Fruit fly (Drosophila melanogaster): ENCODE data around the gene CG6592.
A peak's percentile ranks its signal among the peaks of the same experiment; 100 is the strongest.

CG6592 gene

dm6 chr3L:6094697-6095096 is 35.2 kb downstream of the CG6592 start, which contains the start of the genes CG10467 and loj (continued):
- TF ChIP-seq CG7839 (tag; optimal IDR thresholded peaks at IDR 0.05) (peak; percentile 96), Hr51 (GFP tag; optimal IDR thresholded peaks at IDR 0.05) (peak; percentile 91 to 95), MESR4 (GFP tag; optimal IDR thresholded peaks at IDR 0.05) (no peak), GATAe (GFP tag; conservative IDR thresholded peaks at IDR 0.05) (peak; percentile 92), B-H2 (GFP tag; optimal IDR thresholded peaks at IDR 0.05) (peak; percentile 94), p53 (GFP tag; optimal IDR thresholded peaks at IDR 0.05) (no peak), CG1233 (GFP tag; optimal IDR thresholded peaks at IDR 0.05) (peak; percentile 93), CG7372 (GFP tag; IDR thresholded peaks at IDR 0.05) (peak; percentile 97), CG2875 (GFP tag; optimal IDR thresholded peaks at IDR 0.05) (peak; percentile 72), Taf1 (GFP tag; IDR thresholded peaks at IDR 0.05) (peak; percentile 87), fru (optimal IDR thresholded peaks at IDR 0.05) (no peak), CG12391 (tag; optimal IDR thresholded peaks at IDR 0.05) (peak; percentile 97), NFAT (GFP tag; IDR thresholded peaks at IDR 0.05) (peak; percentile 97), E2f1 (GFP tag; IDR thresholded peaks at IDR 0.05) (peak; percentile 97), amos (GFP tag; IDR thresholded peaks at IDR 0.05; ENCODE audit: partially characterized antibody) (peak; percentile 70), CG31224 (GFP tag; IDR thresholded peaks at IDR 0.05) (peak; percentile 93), CG12071 (GFP tag; optimal IDR thresholded peaks at IDR 0.05) (peak; percentile 43), Poxn (GFP tag; IDR thresholded peaks at IDR 0.05) (peak; percentile 93), Dll (GFP tag; IDR thresholded peaks at IDR 0.05; ENCODE audit: partially characterized antibody) (peak; percentile 84), cato (GFP tag; optimal IDR thresholded peaks at IDR 0.05; ENCODE audit: borderline replicate concordance) (peak; percentile 94), C15 (GFP tag; IDR thresholded peaks at IDR 0.05) (peak; percentile 87), jigr1 (GFP tag; IDR thresholded peaks at IDR 0.05) (peak; percentile 92), pnt (GFP tag; optimal IDR thresholded peaks at IDR 0.05) (peak; percentile 82), CG8765 (GFP tag; IDR thresholded peaks at IDR 0.05) (peak; percentile 95), CG1792 (GFP tag; optimal IDR thresholded peaks at IDR 0.05) (peak; percentile 65), CG10543 (GFP tag; optimal IDR thresholded peaks at IDR 0.05) (peak; percentile 91), fd64A (GFP tag; optimal IDR thresholded peaks at IDR 0.05) (peak; percentile 36), CG17912 (GFP tag; optimal IDR thresholded peaks at IDR 0.05) (peak; percentile 76), CG7963 (GFP tag; IDR thresholded peaks at IDR 0.05; ENCODE audit: partially characterized antibody) (no peak), CG34224 (GFP tag; IDR thresholded peaks at IDR 0.05; ENCODE audit: partially characterized antibody) (peak; percentile 53; the same call in 1 of the 3 replicates), CG6654 (GFP tag; optimal IDR thresholded peaks at IDR 0.05) (peak; percentile 83), pfk (GFP tag; optimal IDR thresholded peaks at IDR 0.05) (peak; percentile 8), CG9215 (GFP tag; IDR thresholded peaks at IDR 0.05) (peak; percentile 96), NfI (GFP tag; optimal IDR thresholded peaks at IDR 0.05) (peak; percentile 94), Dbx (GFP tag; IDR thresholded peaks at IDR 0.05) (peak; percentile 98), az2 (GFP tag; optimal IDR thresholded peaks at IDR 0.05) (peak; percentile 97), lola (GFP tag; optimal IDR thresholded peaks at IDR 0.05) (peak in 1 of 3 experiments; percentile 97), nom (GFP tag; optimal IDR thresholded peaks at IDR 0.05) (no peak), Dip3 (GFP tag; optimal IDR thresholded peaks at IDR 0.05) (peak; percentile 84), Myb (GFP tag; optimal IDR thresholded peaks at IDR 0.05) (peak; percentile 64), dan (GFP tag; IDR thresholded peaks at IDR 0.05) (peak; percentile 94), CG9797 (GFP tag; optimal IDR thresholded peaks at IDR 0.05) (peak; percentile 47), jumu (GFP tag; optimal IDR thresholded peaks at IDR 0.05) (peak; percentile 66), CG17186 (GFP tag; optimal IDR thresholded peaks at IDR 0.05) (peak; percentile 48), ara (GFP tag; IDR thresholded peaks at IDR 0.05) (peak; percentile 96), CG9932 (GFP tag; IDR thresholded peaks at IDR 0.05) (peak; percentile 99), CG3726 (GFP tag; IDR thresholded peaks at IDR 0.05) (peak; percentile 95; the same call in 2 of the 3 replicates), CG33557 (GFP tag; optimal IDR thresholded peaks at IDR 0.05) (peak; percentile 92), Hmx (GFP tag; optimal IDR thresholded peaks at IDR 0.05) (peak; percentile 73), CG30431 (GFP tag; optimal IDR thresholded peaks at IDR 0.05) (peak; percentile 95)

Measured in whole organism, embryonic.